Comparison of ENCODE assay signal across 7 worm cellular contexts in the genomic region with DNA sequence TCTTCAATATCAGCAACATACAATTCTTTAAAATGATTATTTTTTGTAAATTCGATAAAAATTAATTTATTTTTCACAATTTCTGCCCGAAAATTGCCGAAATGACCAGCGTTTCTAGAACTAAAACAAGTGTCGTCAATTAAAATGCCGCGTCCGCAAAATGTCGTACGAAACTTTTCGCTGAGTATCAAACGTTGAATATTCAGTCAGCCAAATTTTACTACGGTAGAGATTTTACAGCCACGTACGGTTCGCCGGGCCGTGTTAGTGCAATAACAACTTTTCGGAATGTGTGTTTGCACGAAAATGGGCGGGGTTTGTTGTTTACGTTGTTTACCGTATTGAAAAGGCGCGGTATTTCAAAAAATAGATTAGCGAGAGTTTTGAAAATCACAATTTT.
A peak's percentile ranks its signal among the peaks of the same experiment; 100 is the strongest.
TF ChIP-seq lines count a peak whose summit lies in the region.
"Not testable (repeated sequence)": the region's sequence is repeated elsewhere in the genome, so short reads cannot be mapped to it uniquely, and the experiment has no call there.

No protein-coding gene starts in this region.

TF ChIP-seq in whole organism, L1 larva, 84 proteins besides CTCF, POLR2A, EP300 and RAD21 (continues in another document):
- peak; percentile 46 for TF ChIP-seq dsc-1 (tag; optimal IDR thresholded peaks at IDR 0.05; lab: Kevin White, UChicago)
- peak; percentile 41 for TF ChIP-seq lin-15B (tag; optimal IDR thresholded peaks at IDR 0.05; lab: Kevin White, UChicago)
- peak; percentile 69 for TF ChIP-seq snu-23 (GFP tag; optimal IDR thresholded peaks at IDR 0.05; lab: Kevin White, UChicago)
- TF ChIP-seq lin-13 (GFP tag; optimal IDR thresholded peaks at IDR 0.05; lab: Kevin White, UChicago), result peak; percentile 3
- peak; percentile 92 for TF ChIP-seq mab-9 (GFP tag; IDR thresholded peaks at IDR 0.05; lab: Robert Waterston, UW)
- peak; percentile 98 for TF ChIP-seq grh-1 (GFP tag; IDR thresholded peaks at IDR 0.05; lab: Robert Waterston, UW)
- peak; percentile 88 to 92 for TF ChIP-seq lsy-2 (tag; optimal IDR thresholded peaks at IDR 0.05; lab: Kevin White, UChicago)
- peak; percentile 88 for TF ChIP-seq isw-1 (GFP tag; IDR thresholded peaks at IDR 0.05; lab: Robert Waterston, UW)
- TF ChIP-seq fkh-8 (tag; optimal IDR thresholded peaks at IDR 0.05; lab: Kevin White, UChicago), result peak; percentile 23
- peak; percentile 81 for TF ChIP-seq nhr-71 (tag; optimal IDR thresholded peaks at IDR 0.05; lab: Kevin White, UChicago)
- peak; percentile 10 for TF ChIP-seq egl-13 (tag; optimal IDR thresholded peaks at IDR 0.05; lab: Kevin White, UChicago)
- TF ChIP-seq lin-35 (GFP tag; optimal IDR thresholded peaks at IDR 0.05; lab: Kevin White, UChicago), result peak; percentile 1 to 70

TF ChIP-seq in whole organism, L2 larva, 48 proteins besides CTCF, POLR2A, EP300 and RAD21:
- TF ChIP-seq nhr-21 (tag; optimal IDR thresholded peaks at IDR 0.05; lab: Kevin White, UChicago) (peak; percentile 34), lin-13 (GFP tag; optimal IDR thresholded peaks at IDR 0.05; lab: Kevin White, UChicago) (peak; percentile 36), gmeb-1 (tag; optimal IDR thresholded peaks at IDR 0.05; lab: Kevin White, UChicago) (peak; percentile 30), F13H6.1 (tag; optimal IDR thresholded peaks at IDR 0.05; lab: Kevin White, UChicago) (peak; percentile 46), nhr-25 (tag; optimal IDR thresholded peaks at IDR 0.05; lab: Kevin White, UChicago) (peak; percentile 62), crh-2 (tag; optimal IDR thresholded peaks at IDR 0.05; lab: Kevin White, UChicago) (peak; percentile 41), fos-1 (tag; optimal IDR thresholded peaks at IDR 0.05; lab: Kevin White, UChicago) (peak; percentile 6), sma-3 (GFP tag; optimal IDR thresholded peaks at IDR 0.05; lab: Kevin White, UChicago) (peak; percentile 67), nhr-129 (tag; optimal IDR thresholded peaks at IDR 0.05; lab: Kevin White, UChicago) (peak; percentile 16), lsy-2 (tag; optimal IDR thresholded peaks at IDR 0.05; lab: Kevin White, UChicago) (peak; percentile 83 to 94), sma-9 (GFP tag; optimal IDR thresholded peaks at IDR 0.05; lab: Kevin White, UChicago) (peak; percentile 48)
- TF ChIP-seq sma-9 (tag; optimal IDR thresholded peaks at IDR 0.05; lab: Kevin White, UChicago), result not testable (repeated sequence)

TF ChIP-seq in whole organism, L3 larva, 47 proteins besides CTCF, POLR2A, EP300 and RAD21:
- peak; percentile 83 for TF ChIP-seq nhr-43 (tag; optimal IDR thresholded peaks at IDR 0.05; lab: Kevin White, UChicago; ENCODE audit: poor library complexity, severe bottlenecking)
- TF ChIP-seq lin-15B (tag; optimal IDR thresholded peaks at IDR 0.05; lab: Kevin White, UChicago), result peak; percentile 50
- TF ChIP-seq R02D3.7 (tag; optimal IDR thresholded peaks at IDR 0.05; lab: Kevin White, UChicago), result peak; percentile 6
- TF ChIP-seq tbx-2 (tag; optimal IDR thresholded peaks at IDR 0.05; lab: Kevin White, UChicago), result peak; percentile 20
- peak; percentile 62 for TF ChIP-seq elt-2 (tag; optimal IDR thresholded peaks at IDR 0.05; lab: Kevin White, UChicago)
- peak; percentile 31 for TF ChIP-seq nhr-25 (tag; optimal IDR thresholded peaks at IDR 0.05; lab: Kevin White, UChicago)
- TF ChIP-seq nhr-23 (tag; optimal IDR thresholded peaks at IDR 0.05; lab: Kevin White, UChicago), result peak; percentile 25
- TF ChIP-seq lsy-12 (tag; optimal IDR thresholded peaks at IDR 0.05; lab: Kevin White, UChicago), result peak; percentile 55
- TF ChIP-seq nfya-1 (tag; optimal IDR thresholded peaks at IDR 0.05; lab: Kevin White, UChicago; ENCODE audit: insufficient read depth), result peak; percentile 40

TF ChIP-seq in whole organism, L4 larva, 104 proteins besides CTCF, POLR2A, EP300 and RAD21 (continues in another document):
- TF ChIP-seq nhr-77 (tag; optimal IDR thresholded peaks at IDR 0.05; lab: Kevin White, UChicago) (peak; percentile 38), php-3 (GFP tag; IDR thresholded peaks at IDR 0.05; lab: Robert Waterston, UW) (peak; percentile 96), nhr-48 (tag; optimal IDR thresholded peaks at IDR 0.05; lab: Kevin White, UChicago) (peak; percentile 63), dmd-9 (GFP tag; IDR thresholded peaks at IDR 0.05; lab: Robert Waterston, UW) (peak; percentile 97), hlh-11 (tag; optimal IDR thresholded peaks at IDR 0.05; lab: Kevin White, UChicago) (peak; percentile 69), dpl-1 (GFP tag; optimal IDR thresholded peaks at IDR 0.05; lab: Kevin White, UChicago) (peak; percentile 56), vab-7 (GFP tag; IDR thresholded peaks at IDR 0.05; lab: Robert Waterston, UW) (peak; percentile 77), nhr-28 (tag; optimal IDR thresholded peaks at IDR 0.05; lab: Kevin White, UChicago) (peak; percentile 6), lin-1 (GFP tag; IDR thresholded peaks at IDR 0.05; lab: Robert Waterston, UW) (peak; percentile 93), madf-9 (GFP tag; conservative IDR thresholded peaks at IDR 0.05; lab: Robert Waterston, UW) (peak; percentile 82), spr-3 (GFP tag; optimal IDR thresholded peaks at IDR 0.05; lab: Kevin White, UChicago) (peak; percentile 54), zfp-3 (GFP tag; conservative IDR thresholded peaks at IDR 0.05; lab: Robert Waterston, UW) (peak; percentile 98), F44E2.7 (GFP tag; IDR thresholded peaks at IDR 0.05; lab: Robert Waterston, UW) (peak; percentile 72; the same call in 1 of the 2 replicates)

TF ChIP-seq in whole organism, midembryonic, 9 proteins besides CTCF, POLR2A, EP300 and RAD21:
- TF ChIP-seq ztf-23 (GFP tag; IDR thresholded peaks at IDR 0.05; lab: Robert Waterston, UW), result 0 out of 2 replicates have a peak, but pooled peaks have one; percentile 34

TF ChIP-seq in whole organism, mixed stage, embryonic, 35 proteins besides CTCF, POLR2A, EP300 and RAD21:
- TF ChIP-seq lsy-2 (tag; optimal IDR thresholded peaks at IDR 0.05; lab: Kevin White, UChicago), result peak; percentile 85

TF ChIP-seq in whole organism, young adult, 124 proteins besides CTCF, POLR2A, EP300 and RAD21 (continues in another document):
- TF ChIP-seq bed-1 (GFP tag; IDR thresholded peaks at IDR 0.05; lab: Robert Waterston, UW) (0 out of 2 replicates have a peak, but pooled peaks have one; percentile 41), F22D6.2 (tag; optimal IDR thresholded peaks at IDR 0.05; lab: Kevin White, UChicago) (peak; percentile 50), cebp-1 (GFP tag; IDR thresholded peaks at IDR 0.05; lab: Robert Waterston, UW) (peak; percentile 92), cebp-1 (tag; optimal IDR thresholded peaks at IDR 0.05; lab: Kevin White, UChicago) (peak; percentile 81), lsl-1 (GFP tag; optimal IDR thresholded peaks at IDR 0.05; lab: Kevin White, UChicago) (peak; percentile 85), hrde-1 (tag; optimal IDR thresholded peaks at IDR 0.05; lab: Kevin White, UChicago; ENCODE audit: borderline replicate concordance) (peak; percentile 9), sea-2 (GFP tag; IDR thresholded peaks at IDR 0.05; lab: Robert Waterston, UW) (peak; percentile 89), D2030.7 (GFP tag; IDR thresholded peaks at IDR 0.05; lab: Robert Waterston, UW) (peak; percentile 95), madf-8 (GFP tag; conservative IDR thresholded peaks at IDR 0.05; lab: Robert Waterston, UW) (peak; percentile 93), K11D2.4 (GFP tag; IDR thresholded peaks at IDR 0.05; lab: Robert Waterston, UW) (peak; percentile 97), F37B4.10 (GFP tag; IDR thresholded peaks at IDR 0.05; lab: Robert Waterston, UW) (peak; percentile 96), lin-40 (tag; optimal IDR thresholded peaks at IDR 0.05; lab: Kevin White, UChicago) (peak; percentile 79), madf-10 (tag; optimal IDR thresholded peaks at IDR 0.05; lab: Kevin White, UChicago) (peak; percentile 35), hmg-20 (GFP tag; IDR thresholded peaks at IDR 0.05; lab: Robert Waterston, UW) (peak; percentile 89), ztf-25 (GFP tag; IDR thresholded peaks at IDR 0.05; lab: Robert Waterston, UW) (peak; percentile 84; the same call in 1 of the 2 replicates), egl-44 (GFP tag; IDR thresholded peaks at IDR 0.05; lab: Robert Waterston, UW) (peak; percentile 97), ceh-100 (GFP tag; IDR thresholded peaks at IDR 0.05; lab: Robert Waterston, UW) (peak; percentile 91), lin-35 (GFP tag; optimal IDR thresholded peaks at IDR 0.05; lab: Kevin White, UChicago) (peak in 1 of 3 experiments; percentile 68), lin-26 (GFP tag; IDR thresholded peaks at IDR 0.05; lab: Robert Waterston, UW) (peak; percentile 89), F39B2.1 (GFP tag; IDR thresholded peaks at IDR 0.05; lab: Robert Waterston, UW) (peak; percentile 83; the same call in 1 of the 2 replicates), ZK185.1 (tag; optimal IDR thresholded peaks at IDR 0.05; lab: Kevin White, UChicago; ENCODE audit: poor library complexity, severe bottlenecking) (peak; percentile 39), hsf-1 (GFP tag; IDR thresholded peaks at IDR 0.05; lab: Robert Waterston, UW) (peak; percentile 91), egrh-3 (GFP tag; IDR thresholded peaks at IDR 0.05; lab: Robert Waterston, UW) (peak; percentile 72), somi-1 (GFP tag; optimal IDR thresholded peaks at IDR 0.05; lab: Kevin White, UChicago) (peak; percentile 64), B0019.2 (GFP tag; conservative IDR thresholded peaks at IDR 0.05; lab: Robert Waterston, UW) (peak; percentile 93), athp-1 (tag; optimal IDR thresholded peaks at IDR 0.05; lab: Kevin White, UChicago) (peak; percentile 2), dpl-1 (GFP tag; optimal IDR thresholded peaks at IDR 0.05; lab: Kevin White, UChicago) (peak; percentile 12), rcor-1 (GFP tag; IDR thresholded peaks at IDR 0.05; lab: Robert Waterston, UW) (peak; percentile 97), him-1 (tag; optimal IDR thresholded peaks at IDR 0.05; lab: Kevin White, UChicago) (peak; percentile 45), nhr-80 (tag; optimal IDR thresholded peaks at IDR 0.05; lab: Kevin White, UChicago) (peak; percentile 37), efl-1 (GFP tag; optimal IDR thresholded peaks at IDR 0.05; lab: Kevin White, UChicago) (peak; percentile 31), unc-130 (GFP tag; optimal IDR thresholded peaks at IDR 0.05; lab: Kevin White, UChicago) (peak; percentile 71), lin-54 (GFP tag; optimal IDR thresholded peaks at IDR 0.05; lab: Kevin White, UChicago) (peak; percentile 92), snpc-4 (tag; optimal IDR thresholded peaks at IDR 0.05; lab: Kevin White, UChicago) (peak in 2 of 4 experiments; percentile 45 to 72), nhr-120 (GFP tag; IDR thresholded peaks at IDR 0.05; lab: Robert Waterston, UW) (peak; percentile 92), F57C9.4 (tag; optimal IDR thresholded peaks at IDR 0.05; lab: Kevin White, UChicago) (peak; percentile 89), attf-6 (GFP tag; IDR thresholded peaks at IDR 0.05; lab: Robert Waterston, UW) (peak; percentile 85)
- not testable (repeated sequence) for TF ChIP-seq snpc-4 (GFP tag; optimal IDR thresholded peaks at IDR 0.05; lab: Kevin White, UChicago)
